Worm (Caenorhabditis elegans) whole organism, L1 larva: ENCODE measurements around the gene R148.5.

Experiments used
- C16A3.4 ChIP-seq: fragments of 150-350 bp; optimal IDR thresholded peaks from 2 replicates; lab custom pipeline; 2014; ENCODE audit warnings: missing biosample characterization, missing genetic modification characterization
- C34B4.2 ChIP-seq: sonication (generic microtip); optimal IDR thresholded peaks from 2 replicates; lab custom pipeline; 2017; ENCODE audit warnings: mild to moderate bottlenecking, missing genetic modification characterization, missing compliant biosample characterization
- Y116A8C.19 ChIP-seq: sonication (generic microtip); optimal IDR thresholded peaks from 2 replicates; lab custom pipeline; 2016; ENCODE audit warnings: missing compliant biosample characterization, missing genetic modification characterization, borderline replicate concordance
- ama-1 ChIP-seq: fragments of 150-350 bp; optimal IDR thresholded peaks from 2 replicates; lab custom pipeline; 2014
- ceh-63 ChIP-seq: fragments of 200-800 bp; sonication (Bioruptor generic); optimal IDR thresholded peaks from 2 replicates; lab custom pipeline; 2018; ENCODE audit warnings: mild to moderate bottlenecking, missing genetic modification characterization, missing compliant biosample characterization
- ceh-8 ChIP-seq: fragments of 200-800 bp; sonication (Bioruptor generic); optimal IDR thresholded peaks from 2 replicates; lab custom pipeline; 2018; ENCODE audit warnings: mild to moderate bottlenecking, missing genetic modification characterization, moderate library complexity, missing compliant biosample characterization
- ceh-88 ChIP-seq: fragments of 200-800 bp; sonication (Bioruptor generic); IDR thresholded peaks from 2 replicates; pipeline ENCODE4 v1.3.6; 2022; ENCODE audit warnings: missing genetic modification characterization, missing compliant biosample characterization
- dsc-1 ChIP-seq: sonication (generic microtip); optimal IDR thresholded peaks from 2 replicates; lab custom pipeline; 2016; ENCODE audit warnings: mild to moderate bottlenecking, missing genetic modification characterization, missing compliant biosample characterization
- efl-1 ChIP-seq, 4 experiments: fragments of 150-350 bp; optimal IDR thresholded peaks in 3 of 4; peaks in 1 of 4; 1 replicate in 1 of 4; 2 replicates in 3 of 4; lab custom pipeline; 2014; ENCODE audit warnings: missing biosample characterization in 2 of 4, missing genetic modification characterization in 2 of 4, missing genetic modification reagents in 2 of 4
- efl-3 ChIP-seq: fragments of 200-800 bp; sonication (Bioruptor generic); optimal IDR thresholded peaks from 2 replicates; lab custom pipeline; 2018; ENCODE audit warnings: mild to moderate bottlenecking, missing genetic modification characterization, missing compliant biosample characterization
- egl-13 ChIP-seq: sonication (generic microtip); optimal IDR thresholded peaks from 2 replicates; lab custom pipeline; 2016; ENCODE audit warnings: missing genotype, missing genetic modification reagents, missing genetic modification characterization, missing compliant biosample characterization
- egl-27 ChIP-seq, 2 experiments: fragments of 150-350 bp in 1 of 2; sonication (generic microtip); optimal IDR thresholded peaks; 3 replicates each; lab custom pipeline; 2017 to 2018; ENCODE audit warnings: missing biosample characterization in 2 of 2, missing genetic modification characterization in 2 of 2, missing genetic modification reagents in 2 of 2
- elt-3 ChIP-seq, 6 experiments: fragments of 150-350 bp in 1 of 6; sonication (generic microtip); optimal IDR thresholded peaks; 2 replicates each; lab custom pipeline; 2017 to 2018; ENCODE audit warnings: missing biosample characterization in 6 of 6, missing genetic modification characterization in 6 of 6, inconsistent platforms in 1 of 6
- ets-5 ChIP-seq: fragments of 200-800 bp; sonication (Bioruptor generic); IDR thresholded peaks from 2 replicates; pipeline ENCODE4 v1.3.6; 2022; ENCODE audit warnings: missing genetic modification characterization, missing compliant biosample characterization
- fkh-4 ChIP-seq: sonication (generic microtip); optimal IDR thresholded peaks from 2 replicates; lab custom pipeline; 2016; ENCODE audit warnings: missing compliant biosample characterization, missing genetic modification characterization, borderline replicate concordance
- fkh-8 ChIP-seq: sonication (generic microtip); optimal IDR thresholded peaks from 2 replicates; lab custom pipeline; 2016; ENCODE audit warnings: mild to moderate bottlenecking, missing genetic modification characterization, missing compliant biosample characterization
- hpl-2 ChIP-seq: fragments of 150-350 bp; optimal IDR thresholded peaks from 2 replicates; lab custom pipeline; 2014; ENCODE audit warnings: missing biosample characterization, missing genetic modification reagents, missing genetic modification characterization
- lin-13 ChIP-seq: fragments of 150-350 bp; optimal IDR thresholded peaks from 2 replicates; lab custom pipeline; 2014; ENCODE audit warnings: missing biosample characterization, missing genetic modification reagents, missing genetic modification characterization
- lin-14 ChIP-seq: fragments of 200-800 bp; sonication (Bioruptor generic); optimal IDR thresholded peaks from 2 replicates; lab custom pipeline; 2018; ENCODE audit warnings: mild to moderate bottlenecking, missing genetic modification characterization, moderate library complexity, missing compliant biosample characterization
- lin-15B ChIP-seq: fragments of 150-350 bp; sonication (generic microtip); optimal IDR thresholded peaks from 3 replicates; lab custom pipeline; 2014; ENCODE audit warnings: missing biosample characterization, missing genetic modification characterization
- lin-35 ChIP-seq, 2 experiments: fragments of 150-350 bp; optimal IDR thresholded peaks; 2 replicates each; lab custom pipeline; 2014; ENCODE audit warnings: missing biosample characterization in 2 of 2, missing genetic modification characterization in 2 of 2, missing genetic modification reagents in 2 of 2
- lin-39 ChIP-seq: fragments of 150-350 bp; optimal IDR thresholded peaks from 2 replicates; lab custom pipeline; 2014; ENCODE audit warnings: missing biosample characterization, missing genetic modification reagents, missing genetic modification characterization
- lsy-2 ChIP-seq, 2 experiments: fragments of 150-350 bp; optimal IDR thresholded peaks; 2 replicates each; lab custom pipeline; 2014; ENCODE audit warnings: missing biosample characterization in 2 of 2, missing genetic modification characterization in 2 of 2
- mab-9 ChIP-seq: fragments of 200-800 bp; sonication (Bioruptor generic); IDR thresholded peaks from 2 replicates; pipeline ENCODE4 v1.3.6; 2022; ENCODE audit warnings: missing genetic modification reagents, missing genetic modification characterization, missing compliant biosample characterization
- mep-1 ChIP-seq: fragments of 150-350 bp; optimal IDR thresholded peaks from 2 replicates; lab custom pipeline; 2014; ENCODE audit warnings: missing biosample characterization, missing genetic modification characterization
- nhr-12 ChIP-seq: sonication (generic microtip); optimal IDR thresholded peaks from 2 replicates; lab custom pipeline; 2017; ENCODE audit warnings: missing biosample characterization, missing genetic modification characterization
- nhr-19 ChIP-seq: fragments of 200-800 bp; sonication (Bioruptor generic); conservative IDR thresholded peaks from 2 replicates; pipeline ENCODE4 v1.3.6; 2022; ENCODE audit warnings: missing genetic modification characterization, missing compliant biosample characterization
- nhr-28 ChIP-seq: fragments of 150-350 bp; optimal IDR thresholded peaks from 2 replicates; lab custom pipeline; 2014; ENCODE audit warnings: missing biosample characterization, missing genetic modification characterization
- nhr-71 ChIP-seq: sonication (generic microtip); optimal IDR thresholded peaks from 2 replicates; lab custom pipeline; 2016; ENCODE audit warnings: mild to moderate bottlenecking, missing genetic modification characterization, moderate library complexity, missing compliant biosample characterization
- nhr-84 ChIP-seq: sonication (generic microtip); optimal IDR thresholded peaks from 2 replicates; lab custom pipeline; 2017; ENCODE audit warnings: missing biosample characterization, missing genetic modification characterization
- pag-3 ChIP-seq: sonication (generic microtip); optimal IDR thresholded peaks from 2 replicates; lab custom pipeline; 2017; ENCODE audit warnings: missing genetic modification characterization, mild to moderate bottlenecking, missing compliant biosample characterization, antibody characterized with exemption, borderline replicate concordance; ENCODE audit not compliant: insufficient read depth
- rnt-1 ChIP-seq: sonication (generic microtip); optimal IDR thresholded peaks from 2 replicates; lab custom pipeline; 2016; ENCODE audit warnings: mild to moderate bottlenecking, missing genetic modification characterization, moderate library complexity, missing compliant biosample characterization
- snpc-4 ChIP-seq: fragments of 150-350 bp; optimal IDR thresholded peaks from 2 replicates; lab custom pipeline; 2014; ENCODE audit warnings: missing biosample characterization, missing genetic modification characterization
- snu-23 ChIP-seq: sonication (generic microtip); optimal IDR thresholded peaks from 2 replicates; lab custom pipeline; 2016; ENCODE audit warnings: missing genetic modification characterization, missing compliant biosample characterization
- sox-4 ChIP-seq: sonication (generic microtip); optimal IDR thresholded peaks from 2 replicates; lab custom pipeline; 2016; ENCODE audit warnings: missing genetic modification characterization, missing compliant biosample characterization
- sptf-1 ChIP-seq: fragments of 150-350 bp; optimal IDR thresholded peaks from 2 replicates; lab custom pipeline; 2014; ENCODE audit warnings: missing biosample characterization, missing genetic modification characterization
- unc-30 ChIP-seq: sonication (generic microtip); optimal IDR thresholded peaks from 2 replicates; lab custom pipeline; 2017; ENCODE audit warnings: missing biosample characterization, missing genetic modification characterization
- unc-86 ChIP-seq: sonication (generic microtip); optimal IDR thresholded peaks from 2 replicates; lab custom pipeline; 2016; ENCODE audit warnings: missing genetic modification characterization, missing compliant biosample characterization
- unc-98 ChIP-seq: fragments of 200-800 bp; sonication (Bioruptor generic); IDR thresholded peaks from 2 replicates; pipeline ENCODE4 v1.3.6; 2022; ENCODE audit warnings: missing genetic modification characterization, missing compliant biosample characterization
- ztf-11 ChIP-seq, 2 experiments: sonication (generic microtip); optimal IDR thresholded peaks; 2 replicates each; lab custom pipeline; 2016 to 2017; ENCODE audit warnings: missing genetic modification characterization in 2 of 2, missing biosample characterization in 1 of 2, missing compliant biosample characterization in 1 of 2

Gene R148.5

ce11 chrIII:3198307-3198706 is 32.9 kb downstream of the R148.5 start, which contains the start of gene R148.7:
TSS of gene R148.7 (minus strand) at chrIII:3198407.
- no peak for TF ChIP-seq dsc-1 (tag; lab: Kevin White, UChicago)
- TF ChIP-seq efl-1 (optimal IDR thresholded peaks at IDR 0.05; lab: Kevin White, UChicago) = no peak
- TF ChIP-seq efl-1 (GFP tag; optimal IDR thresholded peaks at IDR 0.05 in 1 of 2; lab: Kevin White, UChicago) = peak in 1 of 2 experiments; percentile 43

ce11 chrIII:3199416-3199815 is 34.0 kb downstream of the R148.5 start, which contains the start of gene heh-1:
TSS of gene heh-1 (minus strand) at chrIII:3199516.
- TF ChIP-seq efl-3 (no peak), Y116A8C.19 (tag; lab: Kevin White, UChicago) (no peak), efl-1 (optimal IDR thresholded peaks at IDR 0.05; lab: Kevin White, UChicago) (no peak), efl-1 (GFP tag; optimal IDR thresholded peaks at IDR 0.05 in 1 of 2; lab: Kevin White, UChicago) (no peak), ceh-88 (GFP tag; lab: Robert Waterston, UW) (no peak), nhr-71 (tag; lab: Kevin White, UChicago) (no peak), lin-13 (GFP tag; lab: Kevin White, UChicago) (no peak), lsy-2 (tag; optimal IDR thresholded peaks at IDR 0.05; lab: Kevin White, UChicago) (no peak), unc-86 (no peak), egl-27 (tag; optimal IDR thresholded peaks at IDR 0.05; lab: Kevin White, UChicago) (no peak), ztf-11 (tag; optimal IDR thresholded peaks at IDR 0.05; lab: Kevin White, UChicago) (no peak), C16A3.4 (tag; lab: Kevin White, UChicago) (no peak)

- TF ChIP-seq nhr-19 (GFP tag; lab: Robert Waterston, UW) (peak; percentile 14), sox-4 (no peak), lin-15B (tag; lab: Kevin White, UChicago) (no peak), lin-39 (peak; percentile 21), unc-98 (GFP tag; lab: Robert Waterston, UW) (0 out of 2 replicates have a peak, but pooled peaks have one; percentile 28), pag-3 (tag; lab: Kevin White, UChicago) (peak; percentile 16), rnt-1 (tag; lab: Kevin White, UChicago) (peak; percentile 77), lsy-2 (tag; optimal IDR thresholded peaks at IDR 0.05; lab: Kevin White, UChicago) (peak in 1 of 2 experiments; percentile 10), nhr-71 (tag; lab: Kevin White, UChicago) (peak; percentile 41), snu-23 (GFP tag; lab: Kevin White, UChicago) (peak; percentile 36), lin-14 (GFP tag; lab: Kevin White, UChicago) (peak; percentile 77), ceh-88 (GFP tag; lab: Robert Waterston, UW) (no peak)
Observed at ce11 chrIII:3200563-3200962, 35.1 kb downstream of the R148.5 start.

DNA sequence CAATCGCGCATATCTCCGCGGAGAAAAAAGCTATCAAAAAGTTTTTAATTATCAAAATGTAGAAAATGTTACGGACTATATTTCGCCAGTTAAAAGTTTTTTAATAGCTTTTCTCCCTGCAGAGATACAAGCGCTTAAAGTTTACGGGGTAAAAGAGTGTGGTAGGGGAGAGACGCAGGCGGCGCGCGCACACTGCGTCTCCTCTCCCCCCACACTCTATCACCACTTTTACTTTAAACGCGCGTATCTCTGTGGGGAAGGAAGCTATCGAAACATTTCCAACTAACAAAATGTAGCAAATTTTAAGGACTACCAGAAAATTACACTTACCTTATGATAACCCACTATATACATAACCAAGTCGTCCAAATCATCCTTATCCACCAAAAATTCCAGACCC is 38.1 kb downstream of the R148.5 start:
- TF ChIP-seq elt-3 (tag; optimal IDR thresholded peaks at IDR 0.05; lab: Kevin White, UChicago) (no peak), efl-1 (optimal IDR thresholded peaks at IDR 0.05; lab: Kevin White, UChicago) (no peak), efl-1 (GFP tag; optimal IDR thresholded peaks at IDR 0.05 in 1 of 2; lab: Kevin White, UChicago) (peak in 1 of 2 experiments; percentile 57)
- TF ChIP-seq, all 84 proteins: peak for 1

ce11 chrIII:3219050-3219449 is 53.6 kb downstream of the R148.5 start, which contains the start of gene frm-8:
TSS of gene frm-8 (minus strand) at chrIII:3219150.
- TF ChIP-seq unc-98 (GFP tag; lab: Robert Waterston, UW) (no peak), unc-30 (no peak), lin-35 (GFP tag; optimal IDR thresholded peaks at IDR 0.05; lab: Kevin White, UChicago) (no peak), sox-4 (no peak), rnt-1 (tag; lab: Kevin White, UChicago) (no peak), mab-9 (no peak), nhr-19 (GFP tag; lab: Robert Waterston, UW) (no peak)

DNA sequence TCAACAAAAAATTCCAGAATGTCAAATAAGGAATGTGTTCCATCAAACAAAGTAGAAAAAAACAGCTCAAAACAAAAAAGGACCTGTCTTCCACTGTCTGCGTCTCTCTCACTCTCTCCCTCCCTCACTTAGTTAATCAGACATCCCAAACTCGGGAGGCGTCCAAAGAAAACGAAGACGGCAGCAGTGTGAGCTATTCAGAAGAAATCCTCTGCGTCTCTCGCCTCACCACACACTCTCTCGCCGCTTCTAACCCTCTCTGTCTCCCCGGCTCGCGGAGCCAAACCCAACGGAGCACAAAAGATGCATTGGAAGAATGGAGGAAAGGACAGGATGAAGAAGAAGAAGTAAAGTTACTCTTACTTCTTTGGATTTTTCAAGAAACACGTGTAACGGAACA is 54.8 kb downstream of the R148.5 start:
- no peak for TF ChIP-seq ceh-8 (GFP tag; lab: Kevin White, UChicago)
- no peak for TF ChIP-seq sptf-1
- no peak for TF ChIP-seq ets-5
- TF ChIP-seq fkh-8 (tag; lab: Kevin White, UChicago) = peak; percentile 68
- TF ChIP-seq ama-1 (lab: Kevin White, UChicago) = no peak
- no peak for TF ChIP-seq unc-98 (GFP tag; lab: Robert Waterston, UW)
- TF ChIP-seq unc-86 = peak; percentile 83
- no peak for TF ChIP-seq nhr-28 (tag; lab: Kevin White, UChicago)
- no peak for TF ChIP-seq nhr-84 (tag; lab: Kevin White, UChicago)
- TF ChIP-seq nhr-19 (GFP tag; lab: Robert Waterston, UW) = no peak
- TF ChIP-seq snpc-4 (tag; lab: Kevin White, UChicago) = no peak
- no peak for TF ChIP-seq C34B4.2 (tag; lab: Kevin White, UChicago)
- TF ChIP-seq ceh-63 (GFP tag; lab: Kevin White, UChicago) = no peak
- no peak for TF ChIP-seq fkh-4 (tag; lab: Kevin White, UChicago)
- peak; percentile 29 for TF ChIP-seq mep-1
- no peak for TF ChIP-seq hpl-2 (GFP tag; lab: Kevin White, UChicago)
- no peak for TF ChIP-seq egl-13 (tag; lab: Kevin White, UChicago)
- no peak for TF ChIP-seq nhr-12 (tag; lab: Kevin White, UChicago)
- no peak for TF ChIP-seq ceh-88 (GFP tag; lab: Robert Waterston, UW)
- TF ChIP-seq lsy-2 (tag; optimal IDR thresholded peaks at IDR 0.05; lab: Kevin White, UChicago) = peak; percentile 29 to 51
